Fruit fly (Drosophila melanogaster): ENCODE results near the gene Cpr78Cc.

dm6 chr3L:21294202-21294601 is 6.2 kb upstream of the Cpr78Cc start, which contains the start of gene Cpr78Cb:
- TF ChIP-seq Mnt (GFP tag; optimal IDR thresholded peaks at IDR 0.05): no peak
- no peak for TF ChIP-seq CG5204 (GFP tag; optimal IDR thresholded peaks at IDR 0.05)
- no peak for TF ChIP-seq Crg-1 (GFP tag; optimal IDR thresholded peaks at IDR 0.05)
- no peak for TF ChIP-seq toe (GFP tag; optimal IDR thresholded peaks at IDR 0.05)
- no peak for TF ChIP-seq cic (GFP tag; optimal IDR thresholded peaks at IDR 0.05)

All from whole organism, adult.